Fruit fly (Drosophila melanogaster) whole organism, embryonic: ENCODE measurements around the gene dunk.

Experiments used
- Abd-B ChIP-seq: fragments of 200-800 bp; sonication (Bioruptor generic); optimal IDR thresholded peaks from 2 replicates; lab custom pipeline; 2018; ENCODE audit warnings: missing biosample characterization, mild to moderate bottlenecking, missing genetic modification characterization, moderate library complexity
- Asciz ChIP-seq: fragments of 200-800 bp; sonication (Bioruptor generic); optimal IDR thresholded peaks from 2 replicates; lab custom pipeline; 2017; ENCODE audit warnings: missing biosample characterization, mild to moderate bottlenecking, missing genetic modification characterization, missing genetic modification reagents
- Atf6 ChIP-seq: fragments of 200-800 bp; sonication (Bioruptor generic); IDR thresholded peaks from 2 replicates; pipeline ENCODE4 v1.3.6; 2022; ENCODE audit warnings: missing biosample characterization, missing genetic modification characterization
- Bgb ChIP-seq: fragments of 200-800 bp; sonication (Bioruptor generic); IDR thresholded peaks from 2 replicates; pipeline ENCODE4 v1.3.6; 2022; ENCODE audit warnings: missing biosample characterization, missing genetic modification characterization; ENCODE audit not compliant: partially characterized antibody
- CG10209 ChIP-seq: fragments of 200-800 bp; sonication (Bioruptor generic); optimal IDR thresholded peaks from 3 replicates; lab custom pipeline; 2017; ENCODE audit warnings: missing biosample characterization, mild to moderate bottlenecking, missing genetic modification characterization, missing genetic modification reagents
- CG1024 ChIP-seq: fragments of 200-800 bp; sonication (Bioruptor generic); IDR thresholded peaks from 2 replicates; pipeline ENCODE4 v1.3.6; 2022; ENCODE audit warnings: missing biosample characterization, missing genetic modification characterization
- CG10462 ChIP-seq: fragments of 200-800 bp; sonication (Bioruptor generic); optimal IDR thresholded peaks from 2 replicates; lab custom pipeline; 2016; ENCODE audit warnings: missing biosample characterization, missing genetic modification characterization
- CG13775 ChIP-seq: fragments of 200-800 bp; sonication (Bioruptor generic); optimal IDR thresholded peaks from 3 replicates; lab custom pipeline; 2017; ENCODE audit warnings: missing biosample characterization, mild to moderate bottlenecking, missing genetic modification characterization
- CG13894 ChIP-seq: fragments of 200-800 bp; sonication (Bioruptor generic); optimal IDR thresholded peaks from 3 replicates; lab custom pipeline; 2018; ENCODE audit warnings: missing biosample characterization, mild to moderate bottlenecking, missing genetic modification characterization, moderate library complexity
- CG15011 ChIP-seq: fragments of 200-800 bp; sonication (Bioruptor generic); optimal IDR thresholded peaks from 3 replicates; lab custom pipeline; 2018; ENCODE audit warnings: missing biosample characterization, mild to moderate bottlenecking, missing genetic modification characterization
- CG17359 ChIP-seq: fragments of 200-800 bp; sonication (Bioruptor generic); optimal IDR thresholded peaks from 3 replicates; lab custom pipeline; 2018; ENCODE audit warnings: missing biosample characterization, mild to moderate bottlenecking, missing genetic modification characterization, moderate library complexity
- CG17385 ChIP-seq: fragments of 200-800 bp; sonication (Bioruptor generic); optimal IDR thresholded peaks from 3 replicates; lab custom pipeline; 2018; ENCODE audit warnings: missing biosample characterization, mild to moderate bottlenecking, missing genetic modification characterization
- CG1832 ChIP-seq: fragments of 200-800 bp; sonication (Bioruptor generic); optimal IDR thresholded peaks from 2 replicates; lab custom pipeline; 2017; ENCODE audit warnings: missing biosample characterization, mild to moderate bottlenecking, missing genetic modification characterization, inconsistent platforms
- CG18476 ChIP-seq: fragments of 200-800 bp; sonication (Bioruptor generic); optimal IDR thresholded peaks from 2 replicates; lab custom pipeline; 2016; ENCODE audit warnings: missing biosample characterization, mild to moderate bottlenecking, missing genetic modification characterization
- CG3838 ChIP-seq: fragments of 200-800 bp; sonication (Bioruptor generic); optimal IDR thresholded peaks from 3 replicates; lab custom pipeline; 2016; ENCODE audit warnings: missing biosample characterization, missing genetic modification characterization
- CG4360 ChIP-seq: fragments of 200-800 bp; sonication (Bioruptor generic); IDR thresholded peaks from 2 replicates; pipeline ENCODE4 v1.3.6; 2022; ENCODE audit warnings: missing biosample characterization, missing genetic modification characterization
- CG4424 ChIP-seq: fragments of 200-800 bp; sonication (Bioruptor generic); optimal IDR thresholded peaks from 3 replicates; lab custom pipeline; 2016; ENCODE audit warnings: missing biosample characterization, missing genetic modification characterization
- CG4730 ChIP-seq: fragments of 200-800 bp; sonication (Bioruptor generic); IDR thresholded peaks from 2 replicates; pipeline ENCODE4 v1.3.6; 2022; ENCODE audit warnings: missing biosample characterization, missing genetic modification characterization
- CG4820 ChIP-seq: fragments of 200-800 bp; sonication (Bioruptor generic); optimal IDR thresholded peaks from 3 replicates; lab custom pipeline; 2016; ENCODE audit warnings: missing biosample characterization, missing genetic modification characterization
- CG6765 ChIP-seq: fragments of 200-800 bp; sonication (Bioruptor generic); optimal IDR thresholded peaks from 3 replicates; lab custom pipeline; 2017; ENCODE audit warnings: missing biosample characterization, mild to moderate bottlenecking, missing genetic modification characterization
- CG6854 ChIP-seq: fragments of 200-800 bp; sonication (Bioruptor generic); optimal IDR thresholded peaks from 3 replicates; lab custom pipeline; 2017; ENCODE audit warnings: missing biosample characterization, mild to moderate bottlenecking, missing genetic modification characterization
- CG7556 ChIP-seq: fragments of 200-800 bp; sonication (Bioruptor generic); optimal IDR thresholded peaks from 2 replicates; lab custom pipeline; 2017; ENCODE audit warnings: missing biosample characterization, mild to moderate bottlenecking, missing genetic modification characterization
- CG8388 ChIP-seq: fragments of 200-800 bp; sonication (Bioruptor generic); optimal IDR thresholded peaks from 2 replicates; lab custom pipeline; 2019; ENCODE audit warnings: missing biosample characterization, mild to moderate bottlenecking, missing genetic modification characterization, moderate library complexity
- CG9609 ChIP-seq: fragments of 200-800 bp; sonication (Bioruptor generic); optimal IDR thresholded peaks from 3 replicates; lab custom pipeline; 2016; ENCODE audit warnings: missing biosample characterization, missing genetic modification characterization
- CG9797 ChIP-seq: fragments of 200-800 bp; sonication (Bioruptor generic); optimal IDR thresholded peaks from 3 replicates; lab custom pipeline; 2018; ENCODE audit warnings: missing biosample characterization, mild to moderate bottlenecking, missing genetic modification characterization
- D ChIP-seq, 2 experiments: fragments of 200-800 bp in 1 of 2; fragments of >200 bp in 1 of 2; sonication (Bioruptor generic) in 1 of 2; optimal IDR thresholded peaks; 2 replicates in 1 of 2; 3 replicates in 1 of 2; lab custom pipeline; 2017; ENCODE audit warnings: mild to moderate bottlenecking in 1 of 2, missing biosample characterization in 1 of 2, missing genetic modification characterization in 1 of 2, missing genetic modification reagents in 1 of 2
- Dp ChIP-seq: fragments of 200-800 bp; sonication (Bioruptor generic); optimal IDR thresholded peaks from 2 replicates; lab custom pipeline; 2018; ENCODE audit warnings: missing biosample characterization, mild to moderate bottlenecking, missing genetic modification characterization, moderate library complexity
- GATAe ChIP-seq: fragments of 200-800 bp; sonication (Bioruptor generic); conservative IDR thresholded peaks from 2 replicates; pipeline ENCODE4 v1.3.6; 2022; ENCODE audit warnings: missing biosample characterization, missing genetic modification characterization
- Hmr ChIP-seq: fragments of 200-800 bp; sonication (Bioruptor generic); optimal IDR thresholded peaks from 3 replicates; lab custom pipeline; 2017; ENCODE audit warnings: mild to moderate bottlenecking, missing biosample characterization, missing genetic modification reagents, missing genetic modification characterization
- Jarid2 ChIP-seq: fragments of 200-800 bp; sonication (Bioruptor generic); optimal IDR thresholded peaks from 3 replicates; lab custom pipeline; 2017; ENCODE audit warnings: mild to moderate bottlenecking, missing biosample characterization, missing genetic modification reagents, missing genetic modification characterization
- Lhr ChIP-seq: fragments of 200-800 bp; sonication (Bioruptor generic); optimal IDR thresholded peaks from 3 replicates; lab custom pipeline; 2017; ENCODE audit warnings: mild to moderate bottlenecking, missing biosample characterization, missing genetic modification reagents, missing genetic modification characterization
- MBD-R2 ChIP-seq: fragments of 200-800 bp; sonication (Bioruptor generic); IDR thresholded peaks from 2 replicates; pipeline ENCODE4 v1.3.6; 2022; ENCODE audit warnings: missing biosample characterization, missing genetic modification characterization
- Neu2 ChIP-seq: fragments of 200-800 bp; sonication (Bioruptor generic); optimal IDR thresholded peaks from 3 replicates; lab custom pipeline; 2016; ENCODE audit warnings: missing biosample characterization, missing genetic modification characterization, borderline replicate concordance
- Poxn ChIP-seq: fragments of 200-800 bp; sonication (Bioruptor generic); IDR thresholded peaks from 2 replicates; pipeline ENCODE4 v1.3.6; 2022; ENCODE audit warnings: missing biosample characterization, missing genetic modification characterization
- ase ChIP-seq: fragments of 200-800 bp; sonication (Bioruptor generic); IDR thresholded peaks from 3 replicates; pipeline ENCODE4 v1.3.6; 2022; ENCODE audit warnings: missing biosample characterization, missing genetic modification characterization
- bowl ChIP-seq: fragments of 200-800 bp; sonication (Bioruptor generic); IDR thresholded peaks from 2 replicates; pipeline ENCODE4 v1.3.6; 2022; ENCODE audit warnings: missing biosample characterization, missing genetic modification characterization
- cg ChIP-seq: fragments of 200-800 bp; sonication (Bioruptor generic); optimal IDR thresholded peaks from 3 replicates; lab custom pipeline; 2019; ENCODE audit warnings: missing biosample characterization, mild to moderate bottlenecking, missing genetic modification characterization, moderate library complexity
- chm ChIP-seq: fragments of 200-800 bp; sonication (Bioruptor generic); IDR thresholded peaks from 2 replicates; pipeline ENCODE4 v1.3.6; 2022; ENCODE audit warnings: missing biosample characterization, missing genetic modification characterization
- cwo ChIP-seq: fragments of 200-800 bp; sonication (Bioruptor generic); optimal IDR thresholded peaks from 3 replicates; lab custom pipeline; 2017; ENCODE audit warnings: missing biosample characterization, missing genetic modification characterization, mild to moderate bottlenecking, moderate library complexity, missing genetic modification reagents
- gce ChIP-seq: fragments of 200-800 bp; sonication (Bioruptor generic); IDR thresholded peaks from 3 replicates; pipeline ENCODE4 v1.3.6; 2022; ENCODE audit warnings: missing biosample characterization, missing genetic modification characterization
- gsb ChIP-seq: fragments of 200-800 bp; sonication (Bioruptor generic); IDR thresholded peaks from 2 replicates; pipeline ENCODE4 v1.3.6; 2022; ENCODE audit warnings: missing biosample characterization, missing genetic modification characterization
- hb ChIP-seq: fragments of 200-800 bp; sonication (Bioruptor generic); IDR thresholded peaks from 3 replicates; pipeline ENCODE4 v1.3.6; 2022; ENCODE audit warnings: missing biosample characterization, missing genetic modification characterization; ENCODE audit not compliant: partially characterized antibody
- jigr1 ChIP-seq: fragments of 200-800 bp; sonication (Bioruptor generic); IDR thresholded peaks from 3 replicates; pipeline ENCODE4 v1.3.6; 2022; ENCODE audit warnings: missing biosample characterization, missing genetic modification characterization
- jumu ChIP-seq: fragments of 200-800 bp; sonication (Bioruptor generic); optimal IDR thresholded peaks from 3 replicates; lab custom pipeline; 2016; ENCODE audit warnings: missing biosample characterization, missing genetic modification characterization
- kni ChIP-seq: fragments of 200-800 bp; sonication (Bioruptor generic); optimal IDR thresholded peaks from 3 replicates; lab custom pipeline; 2017; ENCODE audit warnings: mild to moderate bottlenecking, missing biosample characterization, missing genetic modification reagents, missing genetic modification characterization
- pfk ChIP-seq: fragments of 200-800 bp; sonication (Bioruptor generic); optimal IDR thresholded peaks from 2 replicates; lab custom pipeline; 2018; ENCODE audit warnings: missing biosample characterization, mild to moderate bottlenecking, missing genetic modification characterization, moderate library complexity
- psq ChIP-seq: fragments of 200-800 bp; sonication (Bioruptor generic); optimal IDR thresholded peaks from 2 replicates; lab custom pipeline; 2017; ENCODE audit warnings: missing biosample characterization, missing genetic modification characterization
- sens ChIP-seq: fragments of 200-800 bp; sonication (Bioruptor generic); peaks from one replicate; lab custom pipeline; 2016; ENCODE audit warnings: missing biosample characterization, missing genetic modification characterization
- sens-2 ChIP-seq: fragments of 200-800 bp; sonication (Bioruptor generic); IDR thresholded peaks from 2 replicates; pipeline ENCODE4 v1.3.6; 2022; ENCODE audit warnings: missing biosample characterization, missing genetic modification characterization
- ttk ChIP-seq: fragments of 200-800 bp; sonication (Bioruptor generic); IDR thresholded peaks from 2 replicates; pipeline ENCODE4 v2.1.2; 2022; ENCODE audit warnings: missing biosample characterization, missing genetic modification characterization
- zen ChIP-seq: fragments of 200-800 bp; sonication (Bioruptor generic); optimal IDR thresholded peaks from 3 replicates; lab custom pipeline; 2018; ENCODE audit warnings: missing biosample characterization, mild to moderate bottlenecking, missing genetic modification characterization, moderate library complexity

Gene dunk

dm6 chr2L:22169044-22169515 is 17.7 kb downstream of the dunk start, which contains the start of gene Clamp (continued):
- peak; percentile 71 for TF ChIP-seq Hmr (GFP tag; lab: Kevin White, UChicago)
- TF ChIP-seq CG1024 = peak; percentile 99
- TF ChIP-seq bowl (GFP tag; lab: Robert Waterston, UW) = no peak
- no peak for TF ChIP-seq CG10462
- no peak for TF ChIP-seq Atf6 (GFP tag; lab: Robert Waterston, UW)
- no peak for TF ChIP-seq CG6765 (GFP tag; lab: Kevin White, UChicago)
- TF ChIP-seq cg (GFP tag; lab: Kevin White, UChicago) = no peak
- no peak for TF ChIP-seq ase (GFP tag; lab: Robert Waterston, UW)
- no peak for TF ChIP-seq Abd-B (GFP tag; lab: Kevin White, UChicago)
- peak; percentile 46 for TF ChIP-seq MBD-R2 (GFP tag; lab: Robert Waterston, UW)
- TF ChIP-seq Asciz (GFP tag; lab: Kevin White, UChicago) = no peak
- TF ChIP-seq Jarid2 (GFP tag; lab: Kevin White, UChicago) = no peak
- TF ChIP-seq kni (GFP tag; lab: Kevin White, UChicago) = no peak
- TF ChIP-seq Neu2 (GFP tag; lab: Kevin White, UChicago) = no peak
- no peak for TF ChIP-seq CG4360
- peak; percentile 40 for TF ChIP-seq CG13894
- TF ChIP-seq ttk = no peak
- TF ChIP-seq CG4730 (GFP tag; lab: Robert Waterston, UW) = no peak
- no peak for TF ChIP-seq cwo (GFP tag; lab: Kevin White, UChicago)
- no peak for TF ChIP-seq CG13775 (GFP tag; lab: Kevin White, UChicago)
- TF ChIP-seq jigr1 (GFP tag; lab: Robert Waterston, UW) = no peak
- no peak for TF ChIP-seq sens (GFP tag; lab: Kevin White, UChicago)
- peak; percentile 56 for TF ChIP-seq CG9797 (GFP tag; lab: Kevin White, UChicago)
- no peak for TF ChIP-seq Dp (GFP tag; lab: Kevin White, UChicago)
- TF ChIP-seq CG17359 (tag; lab: Kevin White, UChicago) = no peak
- TF ChIP-seq CG17385 (GFP tag; lab: Kevin White, UChicago) = no peak
- TF ChIP-seq Bgb (GFP tag; lab: Robert Waterston, UW) = peak; percentile 12; the same call in 1 of the 2 replicates
- no peak for TF ChIP-seq CG3838 (GFP tag; lab: Kevin White, UChicago)
- no peak for TF ChIP-seq chm (GFP tag; lab: Robert Waterston, UW)
- TF ChIP-seq CG9609 (GFP tag; lab: Kevin White, UChicago) = no peak
- no peak for TF ChIP-seq CG8388
- no peak for TF ChIP-seq CG4424 (GFP tag; lab: Kevin White, UChicago)
- TF ChIP-seq Poxn (GFP tag; lab: Robert Waterston, UW) = no peak
- TF ChIP-seq D (optimal IDR thresholded peaks at IDR 0.05; lab: Kevin White, UChicago) = no peak
- no peak for TF ChIP-seq D (GFP tag; optimal IDR thresholded peaks at IDR 0.05; lab: Kevin White, UChicago)
- TF ChIP-seq psq = no peak
- TF ChIP-seq zen (tag; lab: Kevin White, UChicago) = peak; percentile 58
- peak; percentile 98 for TF ChIP-seq Lhr (GFP tag; lab: Kevin White, UChicago)
- TF ChIP-seq CG15011 (GFP tag; lab: Kevin White, UChicago) = no peak
- TF ChIP-seq jumu (GFP tag; lab: Kevin White, UChicago) = no peak
- no peak for TF ChIP-seq sens-2 (GFP tag; lab: Robert Waterston, UW)
- TF ChIP-seq gsb (GFP tag; lab: Robert Waterston, UW) = no peak
- no peak for TF ChIP-seq CG18476 (GFP tag; lab: Kevin White, UChicago)
- TF ChIP-seq hb (GFP tag; lab: Robert Waterston, UW) = no peak
- no peak for TF ChIP-seq CG6854 (GFP tag; lab: Kevin White, UChicago)
- no peak for TF ChIP-seq GATAe
- no peak for TF ChIP-seq CG1832
- peak; percentile 54 for TF ChIP-seq pfk (GFP tag; lab: Kevin White, UChicago)
- TF ChIP-seq CG10209 (GFP tag; lab: Kevin White, UChicago) = no peak
- TF ChIP-seq gce (GFP tag; lab: Robert Waterston, UW) = no peak
- no peak for TF ChIP-seq CG4820 (GFP tag; lab: Kevin White, UChicago)
- TF ChIP-seq CG7556 (GFP tag; lab: Kevin White, UChicago) = no peak
